Worm (Caenorhabditis elegans) whole organism, L3 larva: ENCODE results near the gene F07A11.5.

Source experiments
- R02D3.7 ChIP-seq: fragments of 150-350 bp; optimal IDR thresholded peaks from 2 replicates; lab custom pipeline; 2014; ENCODE audit warnings: missing biosample characterization, missing genetic modification characterization
- aly-2 ChIP-seq: fragments of 150-350 bp; optimal IDR thresholded peaks from 2 replicates; lab custom pipeline; 2014; ENCODE audit warnings: missing biosample characterization, missing genetic modification characterization
- ceh-28 ChIP-seq: fragments of 150-350 bp; optimal IDR thresholded peaks from 2 replicates; lab custom pipeline; 2014; ENCODE audit warnings: missing biosample characterization, missing genetic modification reagents, missing genetic modification characterization
- ceh-82 ChIP-seq: fragments of 150-350 bp; optimal IDR thresholded peaks from 2 replicates; lab custom pipeline; 2014; ENCODE audit warnings: missing biosample characterization, missing genetic modification characterization
- egl-27 ChIP-seq: sonication (generic microtip); optimal IDR thresholded peaks from 4 replicates; lab custom pipeline; 2017; ENCODE audit warnings: missing biosample characterization, missing genetic modification reagents, missing genetic modification characterization
- egl-5 ChIP-seq: fragments of 150-350 bp; optimal IDR thresholded peaks from 2 replicates; lab custom pipeline; 2017; ENCODE audit warnings: missing biosample characterization, missing genetic modification reagents, missing genetic modification characterization, inconsistent platforms
- elt-1 ChIP-seq: fragments of 150-350 bp; optimal IDR thresholded peaks from 2 replicates; lab custom pipeline; 2014; ENCODE audit warnings: missing biosample characterization, missing genetic modification characterization
- elt-2 ChIP-seq: sonication (generic microtip); optimal IDR thresholded peaks from 2 replicates; lab custom pipeline; 2016; ENCODE audit warnings: missing genetic modification reagents, mild to moderate bottlenecking, missing genetic modification characterization, missing compliant biosample characterization
- elt-3 ChIP-seq, 3 experiments: fragments of 150-350 bp in 1 of 3; sonication (generic microtip) in 2 of 3; optimal IDR thresholded peaks; 2 replicates in 2 of 3; 4 replicates in 1 of 3; lab custom pipeline; 2014 to 2017; ENCODE audit warnings: missing biosample characterization in 3 of 3, missing genetic modification characterization in 3 of 3
- eor-1 ChIP-seq, 2 experiments: fragments of 150-350 bp; optimal IDR thresholded peaks; 2 replicates each; lab custom pipeline; 2014 to 2018; ENCODE audit warnings: missing biosample characterization in 2 of 2, missing genetic modification characterization in 2 of 2
- fkh-10 ChIP-seq: sonication (generic microtip); optimal IDR thresholded peaks from 2 replicates; lab custom pipeline; 2017; ENCODE audit warnings: missing biosample characterization, missing genetic modification reagents, missing genetic modification characterization
- fkh-2 ChIP-seq: fragments of 150-350 bp; optimal IDR thresholded peaks from 2 replicates; lab custom pipeline; 2014; ENCODE audit warnings: missing biosample characterization, missing genetic modification reagents, missing genetic modification characterization
- fos-1 ChIP-seq: fragments of 150-350 bp; optimal IDR thresholded peaks from 2 replicates; lab custom pipeline; 2014; ENCODE audit warnings: missing biosample characterization, missing genetic modification characterization
- hmg-11 ChIP-seq: sonication (generic microtip); optimal IDR thresholded peaks from 2 replicates; lab custom pipeline; 2016; ENCODE audit warnings: missing genetic modification characterization, missing compliant biosample characterization
- jun-1 ChIP-seq: fragments of 150-350 bp; optimal IDR thresholded peaks from 2 replicates; lab custom pipeline; 2014; ENCODE audit warnings: missing biosample characterization, missing genetic modification reagents, missing genetic modification characterization
- lin-15B ChIP-seq: fragments of 150-350 bp; optimal IDR thresholded peaks from 2 replicates; lab custom pipeline; 2014; ENCODE audit warnings: missing biosample characterization, missing genetic modification characterization
- lin-39 ChIP-seq: fragments of 150-350 bp; optimal IDR thresholded peaks from 2 replicates; lab custom pipeline; 2018; ENCODE audit warnings: missing biosample characterization, missing genetic modification reagents, missing genetic modification characterization
- lsy-12 ChIP-seq: sonication (generic microtip); optimal IDR thresholded peaks from 2 replicates; lab custom pipeline; 2016; ENCODE audit warnings: mild to moderate bottlenecking, missing genetic modification characterization, missing compliant biosample characterization
- mdl-1 ChIP-seq: fragments of 150-350 bp; optimal IDR thresholded peaks from 2 replicates; lab custom pipeline; 2014; ENCODE audit warnings: missing biosample characterization, missing genetic modification characterization
- mml-1 ChIP-seq: fragments of 150-350 bp; sonication (generic microtip); optimal IDR thresholded peaks from 3 replicates; lab custom pipeline; 2014; ENCODE audit warnings: missing biosample characterization, missing genetic modification characterization
- nfya-1 ChIP-seq: sonication (generic microtip); optimal IDR thresholded peaks from 2 replicates; lab custom pipeline; 2017; ENCODE audit warnings: missing genetic modification characterization, mild to moderate bottlenecking, missing compliant biosample characterization, antibody characterized with exemption, moderate library complexity; ENCODE audit not compliant: insufficient read depth
- nhr-11 ChIP-seq: fragments of 150-350 bp; optimal IDR thresholded peaks from 2 replicates; lab custom pipeline; 2014; ENCODE audit warnings: missing biosample characterization, missing genetic modification characterization
- nhr-23 ChIP-seq: fragments of 150-350 bp; optimal IDR thresholded peaks from 2 replicates; lab custom pipeline; 2014; ENCODE audit warnings: missing biosample characterization, missing genetic modification reagents, missing genetic modification characterization
- nhr-237 ChIP-seq: fragments of 150-350 bp; optimal IDR thresholded peaks from 2 replicates; lab custom pipeline; 2014; ENCODE audit warnings: missing biosample characterization, missing genetic modification characterization
- nhr-25 ChIP-seq: sonication (generic microtip); optimal IDR thresholded peaks from 2 replicates; lab custom pipeline; 2017; ENCODE audit warnings: missing biosample characterization, missing genetic modification characterization
- nhr-28 ChIP-seq: fragments of 150-350 bp; optimal IDR thresholded peaks from 2 replicates; lab custom pipeline; 2014; ENCODE audit warnings: missing biosample characterization, missing genetic modification characterization
- nhr-43 ChIP-seq: sonication (generic microtip); optimal IDR thresholded peaks from 2 replicates; lab custom pipeline; 2016; ENCODE audit warnings: mild to moderate bottlenecking, missing genetic modification characterization, missing compliant biosample characterization; ENCODE audit not compliant: poor library complexity, severe bottlenecking
- nhr-67 ChIP-seq: fragments of 150-350 bp; optimal IDR thresholded peaks from 2 replicates; lab custom pipeline; 2014; ENCODE audit warnings: missing biosample characterization, missing genetic modification characterization
- nhr-76 ChIP-seq: fragments of 150-350 bp; sonication (generic microtip); optimal IDR thresholded peaks from 5 replicates; lab custom pipeline; 2014; ENCODE audit warnings: missing biosample characterization, missing genetic modification characterization
- nhr-77 ChIP-seq: fragments of 150-350 bp; optimal IDR thresholded peaks from 2 replicates; lab custom pipeline; 2014; ENCODE audit warnings: missing biosample characterization, missing genetic modification characterization
- pha-4 ChIP-seq: fragments of 150-350 bp; optimal IDR thresholded peaks from 2 replicates; lab custom pipeline; 2014; ENCODE audit warnings: missing biosample characterization, missing genetic modification reagents, missing genetic modification characterization
- pqm-1 ChIP-seq: fragments of 150-350 bp; optimal IDR thresholded peaks from 2 replicates; lab custom pipeline; 2017; ENCODE audit warnings: missing biosample characterization, missing genetic modification characterization, inconsistent platforms
- sea-2 ChIP-seq: fragments of 150-350 bp; sonication (generic microtip); optimal IDR thresholded peaks from 4 replicates; lab custom pipeline; 2014; ENCODE audit warnings: missing biosample characterization, missing genetic modification reagents, missing genetic modification characterization
- skn-1 ChIP-seq: fragments of 150-350 bp; optimal IDR thresholded peaks from 2 replicates; lab custom pipeline; 2014; ENCODE audit warnings: missing biosample characterization, missing genetic modification characterization
- snpc-4 ChIP-seq: fragments of 150-350 bp; optimal IDR thresholded peaks from 2 replicates; lab custom pipeline; 2014; ENCODE audit warnings: missing biosample characterization, missing genetic modification characterization
- tbx-2 ChIP-seq: sonication (generic microtip); optimal IDR thresholded peaks from 2 replicates; lab custom pipeline; 2016; ENCODE audit warnings: mild to moderate bottlenecking, missing genetic modification characterization, missing compliant biosample characterization
- unc-39 ChIP-seq: sonication (generic microtip); optimal IDR thresholded peaks from 4 replicates; lab custom pipeline; 2017; ENCODE audit warnings: missing biosample characterization, missing genetic modification characterization
- unc-62 ChIP-seq: fragments of 150-350 bp; sonication (generic microtip); optimal IDR thresholded peaks from 4 replicates; lab custom pipeline; 2014; ENCODE audit warnings: missing biosample characterization, missing genetic modification reagents, missing genetic modification characterization
- zag-1 ChIP-seq: fragments of 150-350 bp; optimal IDR thresholded peaks from 2 replicates; lab custom pipeline; 2014; ENCODE audit warnings: missing biosample characterization, missing genetic modification characterization
- ztf-11 ChIP-seq: fragments of 150-350 bp; optimal IDR thresholded peaks from 2 replicates; lab custom pipeline; 2014; ENCODE audit warnings: missing biosample characterization, missing genetic modification characterization
- ztf-4 ChIP-seq: fragments of 150-350 bp; optimal IDR thresholded peaks from 2 replicates; lab custom pipeline; 2014; ENCODE audit warnings: missing biosample characterization, missing genetic modification characterization

Gene F07A11.5

DNA sequence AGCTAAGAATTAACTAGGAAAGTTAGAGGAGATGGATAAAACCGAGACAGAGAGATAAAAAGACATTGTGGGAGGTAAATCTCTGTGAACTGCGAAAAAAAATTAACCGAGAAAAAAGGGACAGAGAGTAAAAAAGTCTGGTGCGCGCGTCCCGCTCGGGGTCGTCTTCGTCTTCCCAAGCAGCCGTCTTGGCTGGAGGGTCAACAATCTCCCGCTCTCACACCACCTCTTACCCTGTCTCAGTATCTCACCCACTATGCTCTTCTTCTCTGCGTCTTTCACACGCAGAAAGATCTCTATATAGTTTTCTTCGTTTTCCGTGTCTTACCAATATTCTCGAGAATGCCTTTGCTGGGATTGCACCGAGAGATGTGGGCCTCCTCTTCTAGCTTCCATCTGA, 20.6 kb downstream of the F07A11.5 start (continued):
- TF ChIP-seq nhr-237 (no peak), fkh-2 (tag; lab: Kevin White, UChicago) (no peak), R02D3.7 (tag; lab: Kevin White, UChicago) (no peak), fkh-10 (no peak), mml-1 (tag; lab: Kevin White, UChicago) (no peak), fos-1 (tag; lab: Kevin White, UChicago) (no peak), nhr-43 (tag; lab: Kevin White, UChicago) (no peak), sea-2 (no peak), skn-1 (tag; lab: Kevin White, UChicago) (no peak), ztf-11 (tag; lab: Kevin White, UChicago) (no peak), aly-2 (tag; lab: Kevin White, UChicago) (no peak), jun-1 (tag; lab: Kevin White, UChicago) (no peak), egl-27 (no peak), lin-15B (tag; lab: Kevin White, UChicago) (no peak)

DNA sequence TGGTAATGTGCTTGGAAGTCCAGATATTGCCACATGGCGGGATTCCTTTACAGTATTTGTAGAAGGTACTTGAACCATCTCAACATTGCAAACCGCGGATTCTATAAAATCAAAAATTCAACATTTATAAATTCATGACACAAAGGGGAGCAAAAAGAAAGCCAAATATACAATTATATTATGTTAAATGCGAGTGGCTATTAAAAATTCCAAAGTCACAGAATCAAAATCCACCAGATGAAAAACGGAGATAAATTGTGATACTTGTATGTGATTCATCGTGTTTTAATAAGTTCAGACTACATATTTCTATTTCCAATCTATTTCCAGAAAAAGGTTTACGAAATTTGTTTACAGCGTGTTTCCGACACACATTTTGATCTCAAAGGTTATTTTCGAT, 21.4 kb downstream of the F07A11.5 start, which contains the start of gene din-1:
Gene din-1 (minus strand): TSS at position 101 of the 400 bp plus-strand sequence.
- TF ChIP-seq pha-4 (tag; lab: Kevin White, UChicago) (peak; percentile 1), eor-1 (tag; optimal IDR thresholded peaks at IDR 0.05; lab: Kevin White, UChicago) (no peak)

DNA sequence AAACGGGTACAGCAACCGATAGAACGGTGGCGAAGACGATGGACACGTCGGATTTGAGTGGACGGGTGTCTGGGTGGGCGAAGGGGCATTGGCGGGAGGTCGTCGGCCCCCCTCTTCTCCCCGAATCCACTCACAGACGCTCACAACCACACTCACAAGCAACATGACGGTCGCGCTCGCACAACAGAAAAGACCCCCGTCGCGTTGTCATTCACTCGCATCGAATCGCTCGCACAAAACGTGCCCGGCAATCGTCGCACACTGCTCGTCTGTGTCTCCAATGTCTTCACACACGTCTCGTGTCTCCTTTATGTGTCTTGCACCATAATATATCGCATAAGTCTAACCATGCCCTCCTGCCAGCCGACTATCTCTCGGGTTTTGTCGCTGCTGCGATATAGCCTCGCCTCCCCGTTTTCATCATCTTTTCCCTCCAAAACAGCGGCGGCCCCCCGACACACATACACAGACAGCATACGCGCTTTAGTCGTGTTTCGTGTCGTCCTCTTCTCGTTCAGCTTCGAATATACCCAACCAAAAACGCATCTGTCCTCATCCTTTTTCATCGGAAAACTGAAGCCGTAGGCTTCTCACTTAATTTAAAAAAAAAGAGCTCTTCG, 22.1 kb downstream of the F07A11.5 start:
- TF ChIP-seq nhr-77 (tag; lab: Kevin White, UChicago) (no peak), elt-2 (tag; lab: Kevin White, UChicago) (peak; percentile 76), pha-4 (tag; lab: Kevin White, UChicago) (peak; percentile 81), ceh-82 (peak; percentile 41), nhr-11 (tag; lab: Kevin White, UChicago) (peak; percentile 85), snpc-4 (peak; percentile 53), fos-1 (tag; lab: Kevin White, UChicago) (peak; percentile 53), egl-5 (peak; percentile 57), nhr-67 (tag; lab: Kevin White, UChicago) (no peak), fkh-10 (peak; percentile 80), zag-1 (no peak), skn-1 (tag; lab: Kevin White, UChicago) (peak; percentile 63), hmg-11 (peak; percentile 96), mdl-1 (peak; percentile 82), nhr-76 (tag; lab: Kevin White, UChicago) (no peak), unc-39 (tag; lab: Kevin White, UChicago) (no peak), nhr-28 (tag; lab: Kevin White, UChicago) (no peak), elt-3 (tag; optimal IDR thresholded peaks at IDR 0.05; lab: Kevin White, UChicago) (no peak), tbx-2 (tag; lab: Kevin White, UChicago) (peak; percentile 68), ceh-28 (tag; lab: Kevin White, UChicago) (peak; percentile 58), R02D3.7 (tag; lab: Kevin White, UChicago) (peak; percentile 48), pqm-1 (tag; lab: Kevin White, UChicago) (peak; percentile 43), lin-15B (tag; lab: Kevin White, UChicago) (peak; percentile 69), sea-2 (peak; percentile 92), elt-1 (tag; lab: Kevin White, UChicago) (peak; percentile 12), lsy-12 (tag; lab: Kevin White, UChicago) (peak; percentile 81), nfya-1 (tag; lab: Kevin White, UChicago) (peak; percentile 80), nhr-23 (peak; percentile 86), nhr-25 (tag; lab: Kevin White, UChicago) (peak; percentile 97), unc-62 (GFP tag; lab: Kevin White, UChicago) (peak; percentile 57), nhr-43 (tag; lab: Kevin White, UChicago) (peak; percentile 86), mml-1 (tag; lab: Kevin White, UChicago) (no peak), egl-27 (peak; percentile 85), ztf-11 (tag; lab: Kevin White, UChicago) (no peak), ztf-4 (tag; lab: Kevin White, UChicago) (peak; percentile 64), jun-1 (tag; lab: Kevin White, UChicago) (peak; percentile 89), lin-39 (peak; percentile 90)
